Fruit fly (Drosophila melanogaster): ENCODE measurements around the gene tim.
A peak's percentile ranks its signal among the peaks of the same experiment; 100 is the strongest.

Gene tim

DNA sequence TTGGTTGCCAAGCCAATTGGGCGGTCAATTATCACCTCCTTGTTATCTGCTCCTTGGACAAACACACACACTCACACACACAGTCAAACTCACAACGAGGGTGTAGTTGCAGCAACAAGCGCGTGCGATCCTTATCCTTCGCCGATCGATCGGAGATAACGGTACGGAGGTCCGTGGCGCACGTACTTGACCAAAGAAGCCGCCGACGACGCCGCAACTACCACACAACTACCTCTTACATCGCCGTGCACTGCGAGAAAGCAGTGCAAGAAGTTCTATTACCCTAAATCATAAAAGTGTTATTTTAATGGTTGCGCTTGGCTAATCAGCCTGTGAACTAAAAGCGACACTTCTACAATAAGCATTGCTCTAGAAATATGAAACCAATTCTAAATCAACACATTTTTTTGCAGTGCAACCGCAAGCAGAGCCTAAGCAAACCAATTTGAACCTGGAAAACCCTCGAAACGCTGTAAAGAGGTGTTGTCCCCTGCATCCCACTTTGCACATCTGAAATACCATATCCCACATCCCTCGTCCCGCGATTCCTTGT, 25.1 kb upstream of the tim start (continued):
- no peak for TF ChIP-seq Stat92E (GFP tag; optimal IDR thresholded peaks at IDR 0.05)
- TF ChIP-seq Dad (GFP tag; optimal IDR thresholded peaks at IDR 0.05), result peak; percentile 15
- TF ChIP-seq dysf (GFP tag; IDR thresholded peaks at IDR 0.05), result peak; percentile 42; the same call in 1 of the 3 replicates
- no peak for TF ChIP-seq Hand (GFP tag; optimal IDR thresholded peaks at IDR 0.05)
- TF ChIP-seq CG7271 (tag; optimal IDR thresholded peaks at IDR 0.05), result peak; percentile 78
- TF ChIP-seq CG11085 (GFP tag; IDR thresholded peaks at IDR 0.05), result no peak
- TF ChIP-seq Gsc (GFP tag; IDR thresholded peaks at IDR 0.05), result 0 out of 2 replicates have a peak, but pooled peaks have one; percentile 9
- no peak for TF ChIP-seq Dip3 (GFP tag; optimal IDR thresholded peaks at IDR 0.05)
- no peak for TF ChIP-seq CG2199 (GFP tag; IDR thresholded peaks at IDR 0.05)
- no peak for TF ChIP-seq Drgx (GFP tag; IDR thresholded peaks at IDR 0.05)
- TF ChIP-seq gsb-n (tag; optimal IDR thresholded peaks at IDR 0.05), result peak; percentile 36
- TF ChIP-seq pan (optimal IDR thresholded peaks at IDR 0.05), result no peak
- TF ChIP-seq pan (GFP tag; optimal IDR thresholded peaks at IDR 0.05 in 1 of 2, IDR thresholded peaks at IDR 0.05 in 1 of 2), result peak in 1 of 2 experiments; percentile 65
- TF ChIP-seq CG8478 (optimal IDR thresholded peaks at IDR 0.05), result no peak
- TF ChIP-seq Camta (GFP tag; optimal IDR thresholded peaks at IDR 0.05), result no peak
- peak in 1 of 2 experiments; percentile 54 for TF ChIP-seq bsh (GFP tag; optimal IDR thresholded peaks at IDR 0.05)
- TF ChIP-seq mam (GFP tag; optimal IDR thresholded peaks at IDR 0.05), result no peak
- TF ChIP-seq Six4 (GFP tag; optimal IDR thresholded peaks at IDR 0.05), result peak; percentile 12
- TF ChIP-seq CG10979 (tag; optimal IDR thresholded peaks at IDR 0.05), result peak; percentile 73
- TF ChIP-seq NC2α (GFP tag; optimal IDR thresholded peaks at IDR 0.05), result no peak
- peak; percentile 45 for TF ChIP-seq CG12155 (GFP tag; optimal IDR thresholded peaks at IDR 0.05)
- TF ChIP-seq zfh1 (GFP tag; IDR thresholded peaks at IDR 0.05), result peak; percentile 79
- no peak for TF ChIP-seq fu2 (GFP tag; optimal IDR thresholded peaks at IDR 0.05)
- peak; percentile 4 for TF ChIP-seq CG13424 (tag; optimal IDR thresholded peaks at IDR 0.05)
- no peak for TF ChIP-seq H2.0 (GFP tag; IDR thresholded peaks at IDR 0.05)
- TF ChIP-seq CG4617 (GFP tag; optimal IDR thresholded peaks at IDR 0.05; ENCODE audit: borderline replicate concordance), result no peak
- TF ChIP-seq CG17328 (GFP tag; IDR thresholded peaks at IDR 0.05), result peak; percentile 75
- no peak for TF ChIP-seq Dref (GFP tag; IDR thresholded peaks at IDR 0.05)
- peak; percentile 56 for TF ChIP-seq Oli (tag; optimal IDR thresholded peaks at IDR 0.05)
- no peak for TF ChIP-seq Sry-δ (GFP tag; optimal IDR thresholded peaks at IDR 0.05)
- peak; percentile 44 to 76 for TF ChIP-seq chif (GFP tag; optimal IDR thresholded peaks at IDR 0.05)
- TF ChIP-seq CG3065 (GFP tag; optimal IDR thresholded peaks at IDR 0.05), result peak; percentile 34
- peak; percentile 57 for TF ChIP-seq CG13775 (GFP tag; optimal IDR thresholded peaks at IDR 0.05)
- no peak for TF ChIP-seq CG13624 (GFP tag; optimal IDR thresholded peaks at IDR 0.05)
- peak; percentile 17 for TF ChIP-seq Nf-YB (GFP tag; optimal IDR thresholded peaks at IDR 0.05)
- no peak for TF ChIP-seq stwl (tag; optimal IDR thresholded peaks at IDR 0.05)
- no peak for TF ChIP-seq Dip2 (GFP tag; IDR thresholded peaks at IDR 0.05)
- peak; percentile 11 for TF ChIP-seq nerfin-1 (tag; optimal IDR thresholded peaks at IDR 0.05)
- no peak for TF ChIP-seq prd (optimal IDR thresholded peaks at IDR 0.05)
- TF ChIP-seq prd (GFP tag; IDR thresholded peaks at IDR 0.05), result peak; percentile 95
- TF ChIP-seq disco-r (GFP tag; optimal IDR thresholded peaks at IDR 0.05), result no peak
- peak; percentile 28 for TF ChIP-seq CG12942 (GFP tag; optimal IDR thresholded peaks at IDR 0.05)
- no peak for TF ChIP-seq CTCF (GFP tag; optimal IDR thresholded peaks at IDR 0.05)
- peak; percentile 52; the same call in 1 of the 2 replicates for TF ChIP-seq CG31441 (GFP tag; IDR thresholded peaks at IDR 0.05)
- TF ChIP-seq E2f1 (GFP tag; IDR thresholded peaks at IDR 0.05), result 0 out of 2 replicates have a peak, but pooled peaks have one; percentile 22
- peak; percentile 76 for TF ChIP-seq Elba2 (GFP tag; optimal IDR thresholded peaks at IDR 0.05)
- no peak for TF ChIP-seq bbx (GFP tag; IDR thresholded peaks at IDR 0.05; ENCODE audit: partially characterized antibody)
- no peak for TF ChIP-seq wor (GFP tag; IDR thresholded peaks at IDR 0.05)
- TF ChIP-seq Max (GFP tag; optimal IDR thresholded peaks at IDR 0.05), result peak; percentile 12
- TF ChIP-seq btn (GFP tag; optimal IDR thresholded peaks at IDR 0.05), result peak; percentile 40
- peak; percentile 51 to 53 for TF ChIP-seq dpn (GFP tag; optimal IDR thresholded peaks at IDR 0.05)
- TF ChIP-seq CG12659 (GFP tag; optimal IDR thresholded peaks at IDR 0.05), result no peak
